Worm (Caenorhabditis elegans): ENCODE data around the gene cdk-4.

The cdk-4 gene

ce11 chrX:13550890-13551289, 32.2 kb upstream of the cdk-4 start, which contains the start of gene odr-1:
Gene odr-1, minus strand, starts transcription at chrX:13550990.
- TF ChIP-seq ZK337.2 (GFP tag; IDR thresholded peaks at IDR 0.05) (no peak), F49E8.2 (tag; optimal IDR thresholded peaks at IDR 0.05; ENCODE audit: borderline replicate concordance) (no peak), ama-1 (optimal IDR thresholded peaks at IDR 0.05) (no peak), nhr-102 (tag; optimal IDR thresholded peaks at IDR 0.05) (no peak), nhr-11 (tag; optimal IDR thresholded peaks at IDR 0.05) (no peak), ZK546.5 (tag; optimal IDR thresholded peaks at IDR 0.05) (no peak), mxl-2 (GFP tag; conservative IDR thresholded peaks at IDR 0.05) (no peak), nhr-6 (tag; optimal IDR thresholded peaks at IDR 0.05) (no peak), tag-97 (GFP tag; IDR thresholded peaks at IDR 0.05) (no peak), zip-11 (GFP tag; IDR thresholded peaks at IDR 0.05) (no peak), ceh-20 (GFP tag; IDR thresholded peaks at IDR 0.05) (no peak), dmd-9 (GFP tag; IDR thresholded peaks at IDR 0.05) (no peak), nhr-77 (tag; optimal IDR thresholded peaks at IDR 0.05) (no peak), R02D3.7 (tag; optimal IDR thresholded peaks at IDR 0.05) (no peak), ceh-44 (GFP tag; IDR thresholded peaks at IDR 0.05) (no peak), daf-16 (GFP tag; optimal IDR thresholded peaks at IDR 0.05) (no peak), daf-16 (tag; optimal IDR thresholded peaks at IDR 0.05) (no peak)

DNA sequence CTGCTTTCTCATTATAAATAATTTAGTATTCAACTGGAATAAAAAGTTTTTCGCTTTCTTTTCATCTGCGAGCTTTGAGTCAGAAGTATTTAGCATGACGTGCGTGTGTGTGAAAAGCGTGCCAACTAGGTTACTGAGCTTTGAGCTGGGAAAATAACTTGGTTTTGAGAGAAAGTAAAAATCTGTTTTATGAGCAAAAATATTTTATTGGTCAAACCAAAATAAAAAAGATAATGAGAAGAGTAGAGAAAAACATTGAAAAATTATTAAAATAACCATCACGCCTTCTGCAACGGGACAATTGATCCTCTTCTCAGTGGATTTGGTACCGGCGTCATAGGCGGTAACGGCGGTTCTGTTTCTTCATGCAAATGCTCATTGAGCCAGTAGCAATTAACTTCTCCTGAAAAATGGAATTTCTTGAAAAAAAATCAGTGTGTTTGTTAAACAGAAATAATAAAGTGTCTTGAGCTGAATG, 25.9 kb upstream of the cdk-4 start:
- TF ChIP-seq zfp-3 (GFP tag; conservative IDR thresholded peaks at IDR 0.05): peak; percentile 72; the same call in 1 of the 2 replicates
- TF ChIP-seq cey-2 (tag; optimal IDR thresholded peaks at IDR 0.05; ENCODE audit: borderline replicate concordance, insufficient read depth): no peak
- TF ChIP-seq dmd-8 (GFP tag; IDR thresholded peaks at IDR 0.05): no peak
- TF ChIP-seq php-3 (GFP tag; IDR thresholded peaks at IDR 0.05): no peak
- peak; percentile 57 for TF ChIP-seq nhr-28 (tag; optimal IDR thresholded peaks at IDR 0.05)
- no peak for TF ChIP-seq Y75B8A.6 (GFP tag; IDR thresholded peaks at IDR 0.05)
- TF ChIP-seq mes-2 (tag; optimal IDR thresholded peaks at IDR 0.05; ENCODE audit: poor library complexity, severe bottlenecking): no peak
- no peak for TF ChIP-seq fkh-10 (GFP tag; optimal IDR thresholded peaks at IDR 0.05)
- TF ChIP-seq zfp-2 (tag; optimal IDR thresholded peaks at IDR 0.05): no peak
- no peak for TF ChIP-seq spr-3 (GFP tag; optimal IDR thresholded peaks at IDR 0.05)
- TF ChIP-seq dpl-1 (GFP tag; optimal IDR thresholded peaks at IDR 0.05): no peak
- TF ChIP-seq lir-3 (tag; optimal IDR thresholded peaks at IDR 0.05): no peak
- TF ChIP-seq duxl-1 (tag; optimal IDR thresholded peaks at IDR 0.05; ENCODE audit: poor library complexity): no peak
- peak; percentile 74 for TF ChIP-seq mep-1 (tag; optimal IDR thresholded peaks at IDR 0.05)
- TF ChIP-seq aha-1 (tag): peak; percentile 51
- TF ChIP-seq T20F7.1 (GFP tag; optimal IDR thresholded peaks at IDR 0.05): no peak
- 0 out of 2 replicates have a peak, but pooled peaks have one; percentile 19 for TF ChIP-seq tra-1 (GFP tag; IDR thresholded peaks at IDR 0.05)
- no peak for TF ChIP-seq nhr-42 (GFP tag; IDR thresholded peaks at IDR 0.05)
- TF ChIP-seq ztf-11 (tag; optimal IDR thresholded peaks at IDR 0.05): no peak
- TF ChIP-seq dmd-6 (GFP tag; IDR thresholded peaks at IDR 0.05): peak; percentile 9; the same call in 1 of the 2 replicates
- no peak for TF ChIP-seq zag-1 (tag; optimal IDR thresholded peaks at IDR 0.05)
- no peak for TF ChIP-seq nhr-41 (GFP tag; IDR thresholded peaks at IDR 0.05)
- no peak for TF ChIP-seq ctbp-1 (GFP tag; IDR thresholded peaks at IDR 0.05)
- no peak for TF ChIP-seq nhr-6 (tag; optimal IDR thresholded peaks at IDR 0.05)
- TF ChIP-seq vab-7 (GFP tag; IDR thresholded peaks at IDR 0.05): no peak
- TF ChIP-seq mdt-29 (GFP tag; IDR thresholded peaks at IDR 0.05): peak; percentile 30; the same call in 1 of the 2 replicates
- TF ChIP-seq ama-1 (optimal IDR thresholded peaks at IDR 0.05): peak; percentile 97
- no peak for TF ChIP-seq nhr-11 (tag; optimal IDR thresholded peaks at IDR 0.05)
- peak; percentile 58; the same call in 1 of the 2 replicates for TF ChIP-seq dmd-9 (GFP tag; IDR thresholded peaks at IDR 0.05)
- 0 out of 2 replicates have a peak, but pooled peaks have one; percentile 8 for TF ChIP-seq lin-29 (GFP tag; IDR thresholded peaks at IDR 0.05)
- peak in 1 of 2 experiments; percentile 30 for TF ChIP-seq lsy-2 (tag; optimal IDR thresholded peaks at IDR 0.05)
- no peak for TF ChIP-seq nhr-25 (tag; optimal IDR thresholded peaks at IDR 0.05; ENCODE audit: borderline replicate concordance, insufficient read depth)
- no peak for TF ChIP-seq ZK337.2 (GFP tag; IDR thresholded peaks at IDR 0.05)
- TF ChIP-seq sdz-12 (GFP tag; optimal IDR thresholded peaks at IDR 0.05): no peak
- no peak for TF ChIP-seq ceh-20 (GFP tag; IDR thresholded peaks at IDR 0.05)
- no peak for TF ChIP-seq F26F4.8 (GFP tag; conservative IDR thresholded peaks at IDR 0.05)
- TF ChIP-seq unc-62 (GFP tag; optimal IDR thresholded peaks at IDR 0.05 in 1 of 2): peak in 1 of 2 experiments; percentile 76
- no peak for TF ChIP-seq unc-62 (tag; optimal IDR thresholded peaks at IDR 0.05)
- TF ChIP-seq mxl-2 (GFP tag; conservative IDR thresholded peaks at IDR 0.05): no peak

All from whole organism, L4 larva.